Worm (Caenorhabditis elegans) whole organism, early embryonic: ENCODE measurements around the gene clpf-1.

Experiments
- B0310.2 ChIP-seq: sonication (generic microtip); optimal IDR thresholded peaks from 2 replicates; lab custom pipeline; 2016; ENCODE audit warnings: mild to moderate bottlenecking, missing genetic modification characterization, missing compliant biosample characterization
- aly-1 ChIP-seq: sonication (generic microtip); optimal IDR thresholded peaks from 2 replicates; lab custom pipeline; 2016; ENCODE audit warnings: missing genetic modification characterization, missing compliant biosample characterization
- ama-1 ChIP-seq: fragments of 150-350 bp; optimal IDR thresholded peaks from 2 replicates; lab custom pipeline; 2014
- ceh-13 ChIP-seq: fragments of 200-800 bp; sonication (Bioruptor generic); optimal IDR thresholded peaks from 2 replicates; lab custom pipeline; 2018; ENCODE audit warnings: mild to moderate bottlenecking, missing genetic modification characterization, missing compliant biosample characterization
- ceh-36 ChIP-seq: sonication (generic microtip); optimal IDR thresholded peaks from 2 replicates; lab custom pipeline; 2016; ENCODE audit warnings: missing genetic modification characterization, inconsistent platforms, missing compliant biosample characterization
- flt-1 ChIP-seq: fragments of 200-800 bp; sonication (Bioruptor generic); IDR thresholded peaks from 2 replicates; pipeline ENCODE4 v1.3.6; 2022; ENCODE audit warnings: missing genetic modification characterization, missing compliant biosample characterization
- hmbx-1 ChIP-seq: sonication (generic microtip); optimal IDR thresholded peaks from 2 replicates; lab custom pipeline; 2016; ENCODE audit warnings: mild to moderate bottlenecking, missing genetic modification characterization, missing compliant biosample characterization
- hmg-4 ChIP-seq: fragments of 200-800 bp; sonication (Bioruptor generic); optimal IDR thresholded peaks from 2 replicates; lab custom pipeline; 2018; ENCODE audit warnings: mild to moderate bottlenecking, missing genetic modification characterization, missing compliant biosample characterization
- hnd-1 ChIP-seq: sonication (generic microtip); optimal IDR thresholded peaks from 2 replicates; lab custom pipeline; 2016; ENCODE audit warnings: missing genetic modification characterization, missing compliant biosample characterization
- pes-1 ChIP-seq: fragments of 200-800 bp; sonication (Bioruptor generic); IDR thresholded peaks from 2 replicates; pipeline ENCODE4 v1.3.6; 2022; ENCODE audit warnings: missing genetic modification reagents, missing genetic modification characterization, missing compliant biosample characterization
- scrt-1 ChIP-seq: fragments of 200-800 bp; sonication (Bioruptor generic); IDR thresholded peaks from 2 replicates; pipeline ENCODE4 v1.3.6; 2022; ENCODE audit warnings: missing genetic modification characterization, missing compliant biosample characterization
- sea-1 ChIP-seq: fragments of 200-800 bp; sonication (Bioruptor generic); conservative IDR thresholded peaks from 2 replicates; pipeline ENCODE4 v1.3.6; 2022; ENCODE audit warnings: missing genetic modification characterization, missing compliant biosample characterization
- tbx-11 ChIP-seq: fragments of 200-800 bp; sonication (Bioruptor generic); IDR thresholded peaks from 2 replicates; pipeline ENCODE4 v1.3.6; 2022; ENCODE audit warnings: missing genetic modification characterization, missing compliant biosample characterization

ce11 chrIII:3377134-3377533 is 20.4 kb upstream of the clpf-1 start:
- TF ChIP-seq aly-1 (tag; lab: Kevin White, UChicago) (no peak), hnd-1 (tag; lab: Kevin White, UChicago) (no peak), ama-1 (lab: Kevin White, UChicago) (no peak), sea-1 (GFP tag; lab: Robert Waterston, UW) (no peak), scrt-1 (no peak), B0310.2 (tag; lab: Kevin White, UChicago) (no peak), ceh-13 (GFP tag; lab: Kevin White, UChicago) (no peak), ceh-36 (tag; lab: Kevin White, UChicago) (no peak), flt-1 (GFP tag; lab: Robert Waterston, UW) (no peak), hmbx-1 (tag; lab: Kevin White, UChicago) (no peak), tbx-11 (GFP tag; lab: Robert Waterston, UW) (no peak), pes-1 (GFP tag; lab: Robert Waterston, UW) (no peak), hmg-4 (no peak)
